Worm (Caenorhabditis elegans) whole organism, early embryonic: ENCODE data around the gene T16G1.4.

Experiments
- B0310.2 ChIP-seq: sonication (generic microtip); optimal IDR thresholded peaks from 2 replicates; lab custom pipeline; 2016; ENCODE audit warnings: mild to moderate bottlenecking, missing genetic modification characterization, missing compliant biosample characterization
- F13C5.2 ChIP-seq: sonication (generic microtip); optimal IDR thresholded peaks from 2 replicates; lab custom pipeline; 2017; ENCODE audit warnings: mild to moderate bottlenecking, missing genetic modification characterization, inconsistent platforms, missing compliant biosample characterization
- aly-1 ChIP-seq: sonication (generic microtip); optimal IDR thresholded peaks from 2 replicates; lab custom pipeline; 2016; ENCODE audit warnings: missing genetic modification characterization, missing compliant biosample characterization
- ama-1 ChIP-seq: fragments of 150-350 bp; optimal IDR thresholded peaks from 2 replicates; lab custom pipeline; 2014
- ceh-13 ChIP-seq: fragments of 200-800 bp; sonication (Bioruptor generic); optimal IDR thresholded peaks from 2 replicates; lab custom pipeline; 2018; ENCODE audit warnings: mild to moderate bottlenecking, missing genetic modification characterization, missing compliant biosample characterization
- ceh-36 ChIP-seq: sonication (generic microtip); optimal IDR thresholded peaks from 2 replicates; lab custom pipeline; 2016; ENCODE audit warnings: missing genetic modification characterization, inconsistent platforms, missing compliant biosample characterization
- ets-7 ChIP-seq: sonication (generic microtip); optimal IDR thresholded peaks from 2 replicates; lab custom pipeline; 2016; ENCODE audit warnings: missing genotype, missing genetic modification characterization, missing compliant biosample characterization
- flt-1 ChIP-seq: fragments of 200-800 bp; sonication (Bioruptor generic); IDR thresholded peaks from 2 replicates; pipeline ENCODE4 v1.3.6; 2022; ENCODE audit warnings: missing genetic modification characterization, missing compliant biosample characterization
- hmbx-1 ChIP-seq: sonication (generic microtip); optimal IDR thresholded peaks from 2 replicates; lab custom pipeline; 2016; ENCODE audit warnings: mild to moderate bottlenecking, missing genetic modification characterization, missing compliant biosample characterization
- hmg-4 ChIP-seq: fragments of 200-800 bp; sonication (Bioruptor generic); optimal IDR thresholded peaks from 2 replicates; lab custom pipeline; 2018; ENCODE audit warnings: mild to moderate bottlenecking, missing genetic modification characterization, missing compliant biosample characterization
- hnd-1 ChIP-seq: sonication (generic microtip); optimal IDR thresholded peaks from 2 replicates; lab custom pipeline; 2016; ENCODE audit warnings: missing genetic modification characterization, missing compliant biosample characterization
- pes-1 ChIP-seq: fragments of 200-800 bp; sonication (Bioruptor generic); IDR thresholded peaks from 2 replicates; pipeline ENCODE4 v1.3.6; 2022; ENCODE audit warnings: missing genetic modification reagents, missing genetic modification characterization, missing compliant biosample characterization
- scrt-1 ChIP-seq: fragments of 200-800 bp; sonication (Bioruptor generic); IDR thresholded peaks from 2 replicates; pipeline ENCODE4 v1.3.6; 2022; ENCODE audit warnings: missing genetic modification characterization, missing compliant biosample characterization
- sea-1 ChIP-seq: fragments of 200-800 bp; sonication (Bioruptor generic); conservative IDR thresholded peaks from 2 replicates; pipeline ENCODE4 v1.3.6; 2022; ENCODE audit warnings: missing genetic modification characterization, missing compliant biosample characterization
- tbx-11 ChIP-seq: fragments of 200-800 bp; sonication (Bioruptor generic); IDR thresholded peaks from 2 replicates; pipeline ENCODE4 v1.3.6; 2022; ENCODE audit warnings: missing genetic modification characterization, missing compliant biosample characterization
- tbx-37 ChIP-seq: fragments of 200-800 bp; sonication (Bioruptor generic); conservative IDR thresholded peaks from 2 replicates; pipeline ENCODE4 v1.3.6; 2022; ENCODE audit warnings: missing genetic modification reagents, missing genetic modification characterization, missing compliant biosample characterization
- tra-4 ChIP-seq: sonication (generic microtip); optimal IDR thresholded peaks from 2 replicates; lab custom pipeline; 2017; ENCODE audit warnings: missing genetic modification characterization, missing compliant biosample characterization

T16G1.4 gene

ce11 chrV:12901301-12901700 lies 40.3 kb downstream of the T16G1.4 start:
- TF ChIP-seq hmbx-1 (tag; lab: Kevin White, UChicago), result no peak
- TF ChIP-seq ceh-13 (GFP tag; lab: Kevin White, UChicago), result no peak
- no peak for TF ChIP-seq tbx-37
- no peak for TF ChIP-seq ets-7

ce11 chrV:12898583-12899232 lies 42.9 kb downstream of the T16G1.4 start:
- TF ChIP-seq tra-4 (tag; lab: Kevin White, UChicago) (no peak), flt-1 (GFP tag; lab: Robert Waterston, UW) (no peak), tbx-11 (GFP tag; lab: Robert Waterston, UW) (no peak), hnd-1 (no peak), scrt-1 (GFP tag; lab: Robert Waterston, UW) (no peak), tbx-37 (no peak), aly-1 (tag; lab: Kevin White, UChicago) (no peak), ceh-36 (tag; lab: Kevin White, UChicago) (no peak), B0310.2 (tag; lab: Kevin White, UChicago) (no peak), ama-1 (lab: Kevin White, UChicago) (no peak), hmg-4 (GFP tag; lab: Kevin White, UChicago) (no peak), F13C5.2 (tag; lab: Kevin White, UChicago) (no peak), ceh-13 (GFP tag; lab: Kevin White, UChicago) (no peak), hmbx-1 (tag; lab: Kevin White, UChicago) (no peak)

ce11 chrV:12897338-12897737 lies 44.3 kb downstream of the T16G1.4 start:
- TF ChIP-seq pes-1 (GFP tag; lab: Robert Waterston, UW) (no peak), ceh-13 (GFP tag; lab: Kevin White, UChicago) (no peak), B0310.2 (tag; lab: Kevin White, UChicago) (no peak), ets-7 (no peak), F13C5.2 (tag; lab: Kevin White, UChicago) (no peak), sea-1 (GFP tag; lab: Robert Waterston, UW) (no peak), tbx-37 (no peak), ama-1 (lab: Kevin White, UChicago) (no peak)

- TF ChIP-seq aly-1 (tag; lab: Kevin White, UChicago) (no peak), hmg-4 (GFP tag; lab: Kevin White, UChicago) (no peak), pes-1 (GFP tag; lab: Robert Waterston, UW) (no peak), scrt-1 (GFP tag; lab: Robert Waterston, UW) (no peak), hnd-1 (no peak), ama-1 (lab: Kevin White, UChicago) (no peak), ets-7 (no peak), B0310.2 (tag; lab: Kevin White, UChicago) (no peak), tbx-11 (GFP tag; lab: Robert Waterston, UW) (no peak), flt-1 (GFP tag; lab: Robert Waterston, UW) (no peak), sea-1 (GFP tag; lab: Robert Waterston, UW) (no peak), F13C5.2 (tag; lab: Kevin White, UChicago) (no peak), ceh-13 (GFP tag; lab: Kevin White, UChicago) (no peak), tra-4 (tag; lab: Kevin White, UChicago) (no peak), tbx-37 (no peak), hmbx-1 (tag; lab: Kevin White, UChicago) (no peak), ceh-36 (tag; lab: Kevin White, UChicago) (no peak)
These were observed 44.8 kb downstream of the T16G1.4 start for ce11 chrV:12896850-12897249.

- TF ChIP-seq B0310.2 (tag; lab: Kevin White, UChicago) (no peak), tbx-37 (no peak), sea-1 (GFP tag; lab: Robert Waterston, UW) (no peak), hmg-4 (GFP tag; lab: Kevin White, UChicago) (no peak), hmbx-1 (tag; lab: Kevin White, UChicago) (no peak), ceh-13 (GFP tag; lab: Kevin White, UChicago) (no peak), ets-7 (no peak), tra-4 (tag; lab: Kevin White, UChicago) (no peak), tbx-11 (GFP tag; lab: Robert Waterston, UW) (no peak), flt-1 (GFP tag; lab: Robert Waterston, UW) (no peak), hnd-1 (no peak), scrt-1 (GFP tag; lab: Robert Waterston, UW) (no peak), F13C5.2 (tag; lab: Kevin White, UChicago) (no peak), ceh-36 (tag; lab: Kevin White, UChicago) (no peak)
These were observed 45.9 kb downstream of the T16G1.4 start, which contains the start of gene ttbk-7 for ce11 chrV:12895772-12896171. TSS of gene ttbk-7 (minus strand) at chrV:12895872.
